Fruit fly (Drosophila melanogaster) whole organism, embryonic: Measurements from ENCODE around the gene Mlc2.

Experiments
- Asciz ChIP-seq: fragments of 200-800 bp; sonication (Bioruptor generic); optimal IDR thresholded peaks from 2 replicates; lab custom pipeline; 2017; ENCODE audit warnings: missing biosample characterization, mild to moderate bottlenecking, missing genetic modification characterization, missing genetic modification reagents
- CG10274 ChIP-seq: fragments of 200-800 bp; sonication (Bioruptor generic); optimal IDR thresholded peaks from 3 replicates; lab custom pipeline; 2017; ENCODE audit warnings: missing biosample characterization, mild to moderate bottlenecking, missing genetic modification characterization
- CG12071 ChIP-seq: fragments of 200-800 bp; sonication (Bioruptor generic); optimal IDR thresholded peaks from 3 replicates; lab custom pipeline; 2018; ENCODE audit warnings: missing biosample characterization, mild to moderate bottlenecking, missing genetic modification characterization
- CG12155 ChIP-seq: fragments of 200-800 bp; sonication (Bioruptor generic); optimal IDR thresholded peaks from 3 replicates; lab custom pipeline; 2016; ENCODE audit warnings: missing biosample characterization, missing genetic modification characterization
- CG1233 ChIP-seq: fragments of 200-800 bp; sonication (Bioruptor generic); optimal IDR thresholded peaks from 4 replicates; lab custom pipeline; 2018; ENCODE audit warnings: missing biosample characterization, mild to moderate bottlenecking, missing genetic modification characterization
- CG1529 ChIP-seq: fragments of 200-800 bp; sonication (Bioruptor generic); optimal IDR thresholded peaks from 3 replicates; lab custom pipeline; 2018; ENCODE audit warnings: missing biosample characterization, missing genetic modification characterization
- CG1602 ChIP-seq: fragments of 200-800 bp; sonication (Bioruptor generic); optimal IDR thresholded peaks from 3 replicates; lab custom pipeline; 2016; ENCODE audit warnings: missing biosample characterization, missing genetic modification characterization
- CG17385 ChIP-seq: fragments of 200-800 bp; sonication (Bioruptor generic); optimal IDR thresholded peaks from 3 replicates; lab custom pipeline; 2018; ENCODE audit warnings: missing biosample characterization, mild to moderate bottlenecking, missing genetic modification characterization
- CG17912 ChIP-seq: fragments of 200-800 bp; sonication (Bioruptor generic); optimal IDR thresholded peaks from 2 replicates; lab custom pipeline; 2018; ENCODE audit warnings: missing biosample characterization, mild to moderate bottlenecking, missing genetic modification characterization
- CG2120 ChIP-seq: fragments of 200-800 bp; sonication (Bioruptor generic); optimal IDR thresholded peaks from 3 replicates; lab custom pipeline; 2016; ENCODE audit warnings: missing biosample characterization, missing genetic modification characterization
- CG2712 ChIP-seq: fragments of 200-800 bp; optimal IDR thresholded peaks from 3 replicates; lab custom pipeline; 2019; ENCODE audit warnings: missing biosample characterization, mild to moderate bottlenecking, missing genetic modification characterization, moderate library complexity
- CG3726 ChIP-seq: fragments of 200-800 bp; sonication (Bioruptor generic); IDR thresholded peaks from 3 replicates; pipeline ENCODE4, ENCODE4 v1.3.6; 2022; ENCODE audit warnings: missing biosample characterization, missing genetic modification characterization
- CG3838 ChIP-seq: fragments of 200-800 bp; sonication (Bioruptor generic); optimal IDR thresholded peaks from 3 replicates; lab custom pipeline; 2016; ENCODE audit warnings: missing biosample characterization, missing genetic modification characterization
- CG4282 ChIP-seq: fragments of 200-800 bp; sonication (Bioruptor generic); optimal IDR thresholded peaks from 2 replicates; lab custom pipeline; 2016; ENCODE audit warnings: missing biosample characterization, missing genetic modification characterization
- CG6854 ChIP-seq: fragments of 200-800 bp; sonication (Bioruptor generic); optimal IDR thresholded peaks from 3 replicates; lab custom pipeline; 2017; ENCODE audit warnings: missing biosample characterization, mild to moderate bottlenecking, missing genetic modification characterization
- CG9215 ChIP-seq: fragments of 200-800 bp; sonication (Bioruptor generic); IDR thresholded peaks from 2 replicates; pipeline ENCODE4 v1.3.6; 2022; ENCODE audit warnings: missing biosample characterization, missing genetic modification characterization
- CHES-1-like ChIP-seq: fragments of 200-800 bp; sonication (Bioruptor generic); optimal IDR thresholded peaks from 2 replicates; lab custom pipeline; 2016; ENCODE audit warnings: missing biosample characterization, missing genetic modification characterization
- CTCF ChIP-seq: fragments of 200-800 bp; sonication (Bioruptor generic); optimal IDR thresholded peaks from 2 replicates; lab custom pipeline; 2017; ENCODE audit warnings: missing biosample characterization, mild to moderate bottlenecking, missing genetic modification characterization, moderate library complexity
- Hmr ChIP-seq: fragments of 200-800 bp; sonication (Bioruptor generic); optimal IDR thresholded peaks from 3 replicates; lab custom pipeline; 2017; ENCODE audit warnings: mild to moderate bottlenecking, missing biosample characterization, missing genetic modification reagents, missing genetic modification characterization
- Hr3 ChIP-seq: fragments of 200-800 bp; sonication (Bioruptor generic); optimal IDR thresholded peaks from 3 replicates; lab custom pipeline; 2016; ENCODE audit warnings: missing biosample characterization, missing genetic modification characterization
- Lim3 ChIP-seq: fragments of 200-800 bp; sonication (Bioruptor generic); IDR thresholded peaks from 2 replicates; pipeline ENCODE4 v1.3.6; 2022; ENCODE audit warnings: missing biosample characterization, missing genetic modification characterization
- Myb ChIP-seq: fragments of 200-800 bp; sonication (Bioruptor generic); optimal IDR thresholded peaks from 2 replicates; lab custom pipeline; 2016; ENCODE audit warnings: missing biosample characterization, missing genetic modification characterization
- PHDP ChIP-seq: fragments of 200-800 bp; sonication (Bioruptor generic); optimal IDR thresholded peaks from 3 replicates; lab custom pipeline; 2018; ENCODE audit warnings: missing biosample characterization, mild to moderate bottlenecking, missing genetic modification characterization, moderate library complexity
- Rfx ChIP-seq: fragments of 200-800 bp; sonication (Bioruptor generic); IDR thresholded peaks from 2 replicates; pipeline ENCODE4 v1.3.6; 2022; ENCODE audit warnings: missing biosample characterization, missing genetic modification characterization
- Sox102F ChIP-seq: fragments of 200-800 bp; sonication (Bioruptor generic); optimal IDR thresholded peaks from 2 replicates; lab custom pipeline; 2018; ENCODE audit warnings: missing biosample characterization, mild to moderate bottlenecking, missing genetic modification characterization, moderate library complexity
- aop ChIP-seq: fragments of 200-800 bp; sonication (Bioruptor generic); IDR thresholded peaks from 2 replicates; pipeline ENCODE4 v1.3.6; 2022; ENCODE audit warnings: missing biosample characterization, missing genetic modification characterization
- ap ChIP-seq: fragments of 200-800 bp; sonication (Bioruptor generic); IDR thresholded peaks from 2 replicates; pipeline ENCODE4 v1.3.6; 2022; ENCODE audit warnings: missing biosample characterization, missing genetic modification characterization
- ase ChIP-seq: fragments of 200-800 bp; sonication (Bioruptor generic); IDR thresholded peaks from 3 replicates; pipeline ENCODE4 v1.3.6; 2022; ENCODE audit warnings: missing biosample characterization, missing genetic modification characterization
- bab2 ChIP-seq: fragments of 200-800 bp; sonication (Bioruptor generic); optimal IDR thresholded peaks from 2 replicates; lab custom pipeline; 2016; ENCODE audit warnings: missing biosample characterization, missing genetic modification characterization
- chn ChIP-seq: fragments of 200-800 bp; sonication (Bioruptor generic); optimal IDR thresholded peaks from 2 replicates; lab custom pipeline; 2016; ENCODE audit warnings: missing biosample characterization, missing genetic modification characterization
- dpn ChIP-seq, 2 experiments: fragments of 200-800 bp; sonication (Bioruptor generic); optimal IDR thresholded peaks; 3 replicates each; lab custom pipeline; 2016; ENCODE audit warnings: missing biosample characterization in 2 of 2, missing genetic modification characterization in 2 of 2
- dysf ChIP-seq: fragments of 200-800 bp; sonication (Bioruptor generic); IDR thresholded peaks from 3 replicates; pipeline ENCODE4 v1.3.6; 2022; ENCODE audit warnings: missing biosample characterization, missing genetic modification characterization
- eve ChIP-seq, 2 experiments: fragments of >200 bp; optimal IDR thresholded peaks; 2 replicates each; lab custom pipeline; 2017; ENCODE audit warnings: missing biosample characterization in 2 of 2, missing genetic modification characterization in 2 of 2
- ewg ChIP-seq: fragments of 200-800 bp; sonication (Bioruptor generic); optimal IDR thresholded peaks from 3 replicates; lab custom pipeline; 2017; ENCODE audit warnings: mild to moderate bottlenecking, missing biosample characterization, missing genetic modification reagents, missing genetic modification characterization
- hbn ChIP-seq: fragments of 200-800 bp; sonication (Bioruptor generic); IDR thresholded peaks from 2 replicates; pipeline ENCODE4 v1.3.6; 2022; ENCODE audit warnings: missing biosample characterization, missing genetic modification characterization; ENCODE audit not compliant: partially characterized antibody
- insv ChIP-seq, 2 experiments: fragments of 200-800 bp; sonication (Bioruptor generic); optimal IDR thresholded peaks; 3 replicates each; lab custom pipeline; 2016 to 2018; ENCODE audit warnings: missing biosample characterization in 2 of 2, missing genetic modification characterization in 2 of 2
- kni ChIP-seq: fragments of 200-800 bp; sonication (Bioruptor generic); optimal IDR thresholded peaks from 3 replicates; lab custom pipeline; 2017; ENCODE audit warnings: mild to moderate bottlenecking, missing biosample characterization, missing genetic modification reagents, missing genetic modification characterization
- lmd ChIP-seq: fragments of 200-800 bp; sonication (Bioruptor generic); IDR thresholded peaks from 2 replicates; pipeline ENCODE4 v1.3.6; 2022; ENCODE audit warnings: missing biosample characterization, missing genetic modification characterization
- odd ChIP-seq: fragments of 200-800 bp; sonication (Bioruptor generic); optimal IDR thresholded peaks from 2 replicates; lab custom pipeline; 2017; ENCODE audit warnings: missing biosample characterization, mild to moderate bottlenecking, missing genetic modification characterization
- pho ChIP-seq: fragments of 200-800 bp; sonication (Bioruptor generic); optimal IDR thresholded peaks from 2 replicates; lab custom pipeline; 2016; ENCODE audit warnings: missing biosample characterization, missing genetic modification characterization
- pum ChIP-seq: fragments of 200-800 bp; sonication (Bioruptor generic); optimal IDR thresholded peaks from 2 replicates; lab custom pipeline; 2016; ENCODE audit warnings: missing biosample characterization, missing genetic modification characterization
- repo ChIP-seq: fragments of 200-800 bp; sonication (Bioruptor generic); optimal IDR thresholded peaks from 2 replicates; lab custom pipeline; 2016; ENCODE audit warnings: missing biosample characterization, missing genetic modification characterization
- row ChIP-seq: fragments of 200-800 bp; sonication (Bioruptor generic); IDR thresholded peaks from 3 replicates; pipeline ENCODE4 v1.3.6; 2022; ENCODE audit warnings: missing biosample characterization, missing genetic modification characterization
- sc ChIP-seq, 3 experiments: fragments of >200 bp in 2 of 3; fragments of 200-800 bp in 1 of 3; sonication (Bioruptor generic) in 1 of 3; optimal IDR thresholded peaks; 2 replicates in 2 of 3; 3 replicates in 1 of 3; lab custom pipeline; 2017; ENCODE audit warnings: mild to moderate bottlenecking in 1 of 3, missing biosample characterization in 1 of 3, missing genetic modification characterization in 1 of 3, missing genetic modification reagents in 1 of 3
- schlank ChIP-seq: fragments of 200-800 bp; sonication (Bioruptor generic); optimal IDR thresholded peaks from 2 replicates; lab custom pipeline; 2018; ENCODE audit warnings: missing biosample characterization, mild to moderate bottlenecking, missing genetic modification characterization
- sd ChIP-seq: fragments of 200-800 bp; sonication (Bioruptor generic); optimal IDR thresholded peaks from 3 replicates; lab custom pipeline; 2018; ENCODE audit warnings: missing biosample characterization, mild to moderate bottlenecking, missing genetic modification characterization, moderate library complexity
- slbo ChIP-seq: fragments of 200-800 bp; sonication (Bioruptor generic); IDR thresholded peaks from 2 replicates; pipeline ENCODE4 v1.3.6; 2022; ENCODE audit warnings: missing biosample characterization, missing genetic modification characterization
- so ChIP-seq: fragments of 200-800 bp; sonication (Bioruptor generic); IDR thresholded peaks from 3 replicates; pipeline ENCODE4 v1.3.6; 2022; ENCODE audit warnings: missing biosample characterization, missing genetic modification characterization
- ssp ChIP-seq: fragments of 200-800 bp; sonication (Bioruptor generic); IDR thresholded peaks from 2 replicates; pipeline ENCODE4 v1.3.6; 2022; ENCODE audit warnings: missing biosample characterization, missing genetic modification characterization
- unc-4 ChIP-seq: fragments of 200-800 bp; sonication (Bioruptor generic); IDR thresholded peaks from 2 replicates; pipeline ENCODE4 v1.3.6; 2022; ENCODE audit warnings: missing biosample characterization, missing genetic modification characterization; ENCODE audit not compliant: partially characterized antibody
- z ChIP-seq: fragments of 200-800 bp; sonication (Bioruptor generic); IDR thresholded peaks from 3 replicates; pipeline ENCODE4 v1.3.6; 2022; ENCODE audit warnings: missing biosample characterization, missing genetic modification characterization
- zf30C ChIP-seq: fragments of 200-800 bp; sonication (Bioruptor generic); optimal IDR thresholded peaks from 3 replicates; lab custom pipeline; 2018; ENCODE audit warnings: missing biosample characterization, mild to moderate bottlenecking, missing genetic modification characterization

Mlc2 gene

dm6 chr3R:30191462-30191874 lies 17.1 kb upstream of the Mlc2 start (continued):
- no peak for TF ChIP-seq schlank (tag; lab: Kevin White, UChicago)
- TF ChIP-seq z (GFP tag; lab: Robert Waterston, UW), result no peak
- TF ChIP-seq slbo (GFP tag; lab: Robert Waterston, UW), result peak; percentile 19; the same call in 1 of the 2 replicates
- peak; percentile 45 for TF ChIP-seq Sox102F (GFP tag; lab: Kevin White, UChicago)
- TF ChIP-seq eve (GFP tag; optimal IDR thresholded peaks at IDR 0.05; lab: Kevin White, UChicago), result no peak
- TF ChIP-seq hbn, result no peak
- TF ChIP-seq CG2120 (GFP tag; lab: Kevin White, UChicago), result peak; percentile 48
- TF ChIP-seq CG6854 (GFP tag; lab: Kevin White, UChicago), result no peak
- peak; percentile 32 for TF ChIP-seq Hr3 (GFP tag; lab: Kevin White, UChicago)
- peak; percentile 68 for TF ChIP-seq lmd (GFP tag; lab: Robert Waterston, UW)
- TF ChIP-seq Asciz (GFP tag; lab: Kevin White, UChicago), result no peak
- TF ChIP-seq CG10274 (GFP tag; lab: Kevin White, UChicago), result no peak
- peak; percentile 36 for TF ChIP-seq Hmr (GFP tag; lab: Kevin White, UChicago)
- no peak for TF ChIP-seq zf30C (GFP tag; lab: Kevin White, UChicago)
- peak; percentile 30 for TF ChIP-seq repo (GFP tag; lab: Kevin White, UChicago)
- TF ChIP-seq CG1602 (GFP tag; lab: Kevin White, UChicago), result peak; percentile 35
- TF ChIP-seq CG2712 (tag; lab: Kevin White, UChicago), result peak; percentile 45
- TF ChIP-seq ase (GFP tag; lab: Robert Waterston, UW), result no peak
- peak in 1 of 2 experiments; percentile 55 for TF ChIP-seq dpn (GFP tag; optimal IDR thresholded peaks at IDR 0.05; lab: Kevin White, UChicago)
- TF ChIP-seq CG9215, result 0 out of 2 replicates have a peak, but pooled peaks have one; percentile 5
- peak; percentile 24 for TF ChIP-seq bab2 (GFP tag; lab: Kevin White, UChicago)
- TF ChIP-seq aop, result no peak
- peak; percentile 19 for TF ChIP-seq CHES-1-like
- TF ChIP-seq Myb (GFP tag; lab: Kevin White, UChicago), result peak; percentile 18
- 0 out of 2 replicates have a peak, but pooled peaks have one; percentile 30 for TF ChIP-seq ssp
- no peak for TF ChIP-seq CTCF (GFP tag; lab: Kevin White, UChicago)
- no peak for TF ChIP-seq CG4282
- peak; percentile 40 for TF ChIP-seq CG1529 (GFP tag; lab: Kevin White, UChicago)
- TF ChIP-seq pum (GFP tag; lab: Kevin White, UChicago), result peak; percentile 29
- no peak for TF ChIP-seq ap (GFP tag; lab: Robert Waterston, UW)
- peak; percentile 15 for TF ChIP-seq CG12155 (GFP tag; lab: Kevin White, UChicago)
- TF ChIP-seq kni (GFP tag; lab: Kevin White, UChicago), result no peak
- no peak for TF ChIP-seq sc (optimal IDR thresholded peaks at IDR 0.05; lab: Kevin White, UChicago)
- peak; percentile 30 for TF ChIP-seq sc (GFP tag; optimal IDR thresholded peaks at IDR 0.05; lab: Kevin White, UChicago)
- 0 out of 2 replicates have a peak, but pooled peaks have one; percentile 30 for TF ChIP-seq Rfx (GFP tag; lab: Robert Waterston, UW)
- TF ChIP-seq CG17912, result no peak
- peak; percentile 29 for TF ChIP-seq CG1233
- TF ChIP-seq insv (GFP tag; optimal IDR thresholded peaks at IDR 0.05; lab: Kevin White, UChicago), result no peak
- no peak for TF ChIP-seq sd (tag; lab: Kevin White, UChicago)
- peak; percentile 31 for TF ChIP-seq ewg
- TF ChIP-seq unc-4 (GFP tag; lab: Robert Waterston, UW), result no peak
- no peak for TF ChIP-seq Lim3 (GFP tag; lab: Robert Waterston, UW)
- TF ChIP-seq CG3726 (GFP tag; lab: Robert Waterston, UW), result no peak
- peak; percentile 66 for TF ChIP-seq row (GFP tag; lab: Robert Waterston, UW)
- no peak for TF ChIP-seq odd (GFP tag; lab: Kevin White, UChicago)
- TF ChIP-seq CG3838 (GFP tag; lab: Kevin White, UChicago), result no peak
- peak; percentile 23 for TF ChIP-seq PHDP (tag; lab: Kevin White, UChicago)
- TF ChIP-seq so (GFP tag; lab: Robert Waterston, UW), result no peak
- TF ChIP-seq chn (GFP tag; lab: Kevin White, UChicago), result peak; percentile 25
- peak; percentile 70 for TF ChIP-seq dysf (GFP tag; lab: Robert Waterston, UW)
- TF ChIP-seq pho (GFP tag; lab: Kevin White, UChicago), result peak; percentile 43
- peak; percentile 51 for TF ChIP-seq CG17385
- no peak for TF ChIP-seq CG12071 (GFP tag; lab: Kevin White, UChicago)
